Fruit fly (Drosophila melanogaster) whole organism: ENCODE measurements around the gene Dscam2.

Experiments
- CG8478 ChIP-seq: fragments of >200 bp; optimal IDR thresholded peaks from 2 replicates; lab custom pipeline; 2018; ENCODE audit warnings: inconsistent platforms
- Dll ChIP-seq: fragments of >200 bp; optimal IDR thresholded peaks from 2 replicates; lab custom pipeline; 2017
- EcR ChIP-seq, 2 experiments: fragments of >200 bp; optimal IDR thresholded peaks; 2 replicates each; lab custom pipeline; 2017; ENCODE audit warnings: missing biosample characterization in 2 of 2, missing genetic modification characterization in 2 of 2, missing genetic modification reagents in 2 of 2
- pan ChIP-seq: fragments of >200 bp; optimal IDR thresholded peaks from 2 replicates; lab custom pipeline; 2017
- psq ChIP-seq: fragments of >200 bp; optimal IDR thresholded peaks from 2 replicates; lab custom pipeline; 2017
- usp ChIP-seq: fragments of >200 bp; optimal IDR thresholded peaks from 2 replicates; lab custom pipeline; 2017; ENCODE audit warnings: missing biosample characterization, missing genetic modification characterization, mixed read lengths

The Dscam2 gene

dm6 chr3L:7155522-7155978, 34.2 kb downstream of the Dscam2 start:
- TF ChIP-seq CG8478 (lab: Kevin White, UChicago) (no peak), EcR (GFP tag; optimal IDR thresholded peaks at IDR 0.05; lab: Kevin White, UChicago) (no peak), psq (lab: Kevin White, UChicago) (no peak), usp (GFP tag; lab: Kevin White, UChicago) (no peak), Dll (no peak), pan (lab: Kevin White, UChicago) (no peak)

dm6 chr3L:7154249-7154648, 35.5 kb downstream of the Dscam2 start:
- TF ChIP-seq Dll (no peak), pan (lab: Kevin White, UChicago) (no peak)

- TF ChIP-seq pan (lab: Kevin White, UChicago) (no peak), Dll (no peak), EcR (GFP tag; optimal IDR thresholded peaks at IDR 0.05; lab: Kevin White, UChicago) (no peak), psq (lab: Kevin White, UChicago) (no peak), CG8478 (lab: Kevin White, UChicago) (no peak), usp (GFP tag; lab: Kevin White, UChicago) (no peak)
These were observed 36.1 kb downstream of the Dscam2 start for dm6 chr3L:7153634-7154033.

dm6 chr3L:7151521-7152465, 37.9 kb downstream of the Dscam2 start:
- TF ChIP-seq psq (lab: Kevin White, UChicago) (no peak), usp (GFP tag; lab: Kevin White, UChicago) (no peak), pan (lab: Kevin White, UChicago) (no peak), EcR (GFP tag; optimal IDR thresholded peaks at IDR 0.05; lab: Kevin White, UChicago) (no peak), Dll (no peak), CG8478 (lab: Kevin White, UChicago) (no peak)

- TF ChIP-seq usp (GFP tag; lab: Kevin White, UChicago) (no peak), psq (lab: Kevin White, UChicago) (no peak), EcR (GFP tag; optimal IDR thresholded peaks at IDR 0.05; lab: Kevin White, UChicago) (no peak), pan (lab: Kevin White, UChicago) (no peak)
These were observed 38.9 kb downstream of the Dscam2 start for dm6 chr3L:7150850-7151249.

- TF ChIP-seq CG8478 (lab: Kevin White, UChicago): no peak
- TF ChIP-seq Dll: no peak
- TF ChIP-seq usp (GFP tag; lab: Kevin White, UChicago): no peak
- TF ChIP-seq pan (lab: Kevin White, UChicago): no peak
- no peak for TF ChIP-seq EcR (GFP tag; optimal IDR thresholded peaks at IDR 0.05; lab: Kevin White, UChicago)
- no peak for TF ChIP-seq psq (lab: Kevin White, UChicago)
These were observed 39.9 kb downstream of the Dscam2 start for dm6 chr3L:7149827-7150226.

dm6 chr3L:7149388-7149787, 40.3 kb downstream of the Dscam2 start:
- no peak for TF ChIP-seq usp (GFP tag; lab: Kevin White, UChicago)
- TF ChIP-seq CG8478 (lab: Kevin White, UChicago): no peak
- TF ChIP-seq pan (lab: Kevin White, UChicago): no peak
- no peak for TF ChIP-seq psq (lab: Kevin White, UChicago)
- no peak for TF ChIP-seq EcR (GFP tag; optimal IDR thresholded peaks at IDR 0.05; lab: Kevin White, UChicago)
- no peak for TF ChIP-seq Dll

- TF ChIP-seq usp (GFP tag; lab: Kevin White, UChicago) (no peak), pan (lab: Kevin White, UChicago) (no peak), Dll (no peak), psq (lab: Kevin White, UChicago) (no peak), CG8478 (lab: Kevin White, UChicago) (no peak), EcR (GFP tag; optimal IDR thresholded peaks at IDR 0.05; lab: Kevin White, UChicago) (no peak)
These were observed 41.9 kb downstream of the Dscam2 start for dm6 chr3L:7147796-7148195.

dm6 chr3L:7143283-7143682, 46.4 kb downstream of the Dscam2 start:
- no peak for TF ChIP-seq psq (lab: Kevin White, UChicago)
- TF ChIP-seq pan (lab: Kevin White, UChicago): no peak
- TF ChIP-seq EcR (GFP tag; optimal IDR thresholded peaks at IDR 0.05; lab: Kevin White, UChicago): no peak
- TF ChIP-seq Dll: no peak
- no peak for TF ChIP-seq usp (GFP tag; lab: Kevin White, UChicago)
- no peak for TF ChIP-seq CG8478 (lab: Kevin White, UChicago)

dm6 chr3L:7137613-7138189, 52.0 kb downstream of the Dscam2 start:
- no peak for TF ChIP-seq EcR (GFP tag; optimal IDR thresholded peaks at IDR 0.05; lab: Kevin White, UChicago)
- no peak for TF ChIP-seq usp (GFP tag; lab: Kevin White, UChicago)
- TF ChIP-seq psq (lab: Kevin White, UChicago): no peak
- TF ChIP-seq CG8478 (lab: Kevin White, UChicago): no peak

dm6 chr3L:7136663-7137062, 53.1 kb downstream of the Dscam2 start:
- no peak for TF ChIP-seq EcR (GFP tag; optimal IDR thresholded peaks at IDR 0.05; lab: Kevin White, UChicago)
- no peak for TF ChIP-seq psq (lab: Kevin White, UChicago)
- TF ChIP-seq Dll: no peak
- TF ChIP-seq usp (GFP tag; lab: Kevin White, UChicago): no peak
- TF ChIP-seq CG8478 (lab: Kevin White, UChicago): no peak
- TF ChIP-seq pan (lab: Kevin White, UChicago): no peak
